Worm (Caenorhabditis elegans) whole organism, early embryonic: Measurements from ENCODE around the gene gtf-2H5.

ENCODE experiments used
- aly-1 ChIP-seq: sonication (generic microtip); optimal IDR thresholded peaks from 2 replicates; lab custom pipeline; 2016; ENCODE audit warnings: missing genetic modification characterization, missing compliant biosample characterization
- ceh-13 ChIP-seq: fragments of 200-800 bp; sonication (Bioruptor generic); optimal IDR thresholded peaks from 2 replicates; lab custom pipeline; 2018; ENCODE audit warnings: mild to moderate bottlenecking, missing genetic modification characterization, missing compliant biosample characterization
- ets-7 ChIP-seq: sonication (generic microtip); optimal IDR thresholded peaks from 2 replicates; lab custom pipeline; 2016; ENCODE audit warnings: missing genotype, missing genetic modification characterization, missing compliant biosample characterization
- hmbx-1 ChIP-seq: sonication (generic microtip); optimal IDR thresholded peaks from 2 replicates; lab custom pipeline; 2016; ENCODE audit warnings: mild to moderate bottlenecking, missing genetic modification characterization, missing compliant biosample characterization
- hnd-1 ChIP-seq: sonication (generic microtip); optimal IDR thresholded peaks from 2 replicates; lab custom pipeline; 2016; ENCODE audit warnings: missing genetic modification characterization, missing compliant biosample characterization
- pes-1 ChIP-seq: fragments of 200-800 bp; sonication (Bioruptor generic); IDR thresholded peaks from 2 replicates; pipeline ENCODE4 v1.3.6; 2022; ENCODE audit warnings: missing genetic modification reagents, missing genetic modification characterization, missing compliant biosample characterization

ce11 chrIII:587009-587408, 9.6 kb upstream of the gtf-2H5 start, which contains the start of gene helq-1:
- TF ChIP-seq ets-7 (tag; lab: Kevin White, UChicago), result no peak
- TF ChIP-seq hmbx-1 (tag; lab: Kevin White, UChicago), result no peak
- no peak for TF ChIP-seq hnd-1 (tag; lab: Kevin White, UChicago)
- TF ChIP-seq pes-1, result no peak
- no peak for TF ChIP-seq ceh-13 (GFP tag; lab: Kevin White, UChicago)
- TF ChIP-seq aly-1 (tag; lab: Kevin White, UChicago), result no peak
